Fruit fly (Drosophila melanogaster) whole organism, prepupa: ENCODE measurements around the gene CG7656.

Source experiments
- Blimp-1 ChIP-seq: fragments of 200-800 bp; sonication (Bioruptor generic); optimal IDR thresholded peaks from 3 replicates; lab custom pipeline; 2017; ENCODE audit warnings: missing biosample characterization, missing genetic modification characterization, mild to moderate bottlenecking, moderate library complexity, missing genetic modification reagents
- CG10669 ChIP-seq: fragments of 200-800 bp; sonication (Bioruptor generic); optimal IDR thresholded peaks from 3 replicates; lab custom pipeline; 2018; ENCODE audit warnings: missing biosample characterization, mild to moderate bottlenecking, missing genetic modification characterization, moderate library complexity
- CG11294 ChIP-seq: fragments of 200-800 bp; sonication (Bioruptor generic); IDR thresholded peaks from 2 replicates; pipeline ENCODE4 v1.3.6; 2022; ENCODE audit warnings: missing biosample characterization, missing genetic modification characterization
- CG11762 ChIP-seq: fragments of 200-800 bp; sonication (Bioruptor generic); optimal IDR thresholded peaks from 3 replicates; lab custom pipeline; 2016; ENCODE audit warnings: missing biosample characterization, missing genetic modification characterization; ENCODE audit not compliant: insufficient read depth
- CG11902 ChIP-seq: fragments of 200-800 bp; sonication (Bioruptor generic); optimal IDR thresholded peaks from 3 replicates; lab custom pipeline; 2016; ENCODE audit warnings: missing biosample characterization, missing genetic modification characterization
- CG15336 ChIP-seq: fragments of 200-800 bp; sonication (Bioruptor generic); IDR thresholded peaks from 2 replicates; pipeline ENCODE4 v1.3.6; 2022; ENCODE audit warnings: missing biosample characterization, missing genetic modification characterization
- CG1621 ChIP-seq: fragments of 200-800 bp; sonication (Bioruptor generic); optimal IDR thresholded peaks from 3 replicates; lab custom pipeline; 2018; ENCODE audit warnings: missing biosample characterization, mild to moderate bottlenecking, missing genetic modification characterization
- CG16779 ChIP-seq: fragments of 200-800 bp; sonication (Bioruptor generic); optimal IDR thresholded peaks from 3 replicates; lab custom pipeline; 2017; ENCODE audit warnings: missing biosample characterization, mild to moderate bottlenecking, missing genetic modification characterization
- CG31627 ChIP-seq: fragments of 200-800 bp; sonication (Bioruptor generic); optimal IDR thresholded peaks from 3 replicates; lab custom pipeline; 2016; ENCODE audit warnings: missing biosample characterization, missing genetic modification characterization
- CG32006 ChIP-seq: fragments of 200-800 bp; sonication (Bioruptor generic); optimal IDR thresholded peaks from 3 replicates; lab custom pipeline; 2017; ENCODE audit warnings: missing biosample characterization, mild to moderate bottlenecking, missing genetic modification characterization
- CG34406 ChIP-seq: fragments of 200-800 bp; sonication (Bioruptor generic); optimal IDR thresholded peaks from 3 replicates; lab custom pipeline; 2016; ENCODE audit warnings: missing biosample characterization, missing genetic modification characterization
- CG3919 ChIP-seq: fragments of 200-800 bp; sonication (Bioruptor generic); optimal IDR thresholded peaks from 3 replicates; lab custom pipeline; 2016; ENCODE audit warnings: missing biosample characterization, missing genetic modification characterization
- CG4318 ChIP-seq: fragments of 200-800 bp; sonication (Bioruptor generic); optimal IDR thresholded peaks from 3 replicates; lab custom pipeline; 2017; ENCODE audit warnings: missing biosample characterization, mild to moderate bottlenecking, missing genetic modification characterization
- CG6163 ChIP-seq: fragments of 200-800 bp; sonication (Bioruptor generic); IDR thresholded peaks from 3 replicates; pipeline ENCODE4 v1.3.6; 2022; ENCODE audit warnings: missing biosample characterization, missing genetic modification characterization
- CG6276 ChIP-seq: fragments of 200-800 bp; sonication (Bioruptor generic); optimal IDR thresholded peaks from 2 replicates; lab custom pipeline; 2017; ENCODE audit warnings: missing biosample characterization, mild to moderate bottlenecking, missing genetic modification characterization
- CG6792 ChIP-seq: fragments of 200-800 bp; sonication (Bioruptor generic); optimal IDR thresholded peaks from 3 replicates; lab custom pipeline; 2016; ENCODE audit warnings: missing biosample characterization, missing genetic modification characterization
- CG6854 ChIP-seq: fragments of 200-800 bp; sonication (Bioruptor generic); optimal IDR thresholded peaks from 2 replicates; lab custom pipeline; 2017; ENCODE audit warnings: missing biosample characterization, mild to moderate bottlenecking, missing genetic modification characterization
- CG8119 ChIP-seq: fragments of 200-800 bp; sonication (Bioruptor generic); IDR thresholded peaks from 3 replicates; pipeline ENCODE4 v1.3.6; 2022; ENCODE audit warnings: missing biosample characterization, missing genetic modification characterization
- CG8632 ChIP-seq: fragments of 200-800 bp; sonication (Bioruptor generic); optimal IDR thresholded peaks from 3 replicates; lab custom pipeline; 2016; ENCODE audit warnings: missing biosample characterization, missing genetic modification characterization
- Eip78C ChIP-seq: fragments of 200-800 bp; sonication (Bioruptor generic); peaks from one replicate; lab custom pipeline; 2016; ENCODE audit warnings: missing biosample characterization, missing genetic modification characterization
- Eip93F ChIP-seq: fragments of 200-800 bp; sonication (Bioruptor generic); optimal IDR thresholded peaks from 2 replicates; lab custom pipeline; 2016; ENCODE audit warnings: missing biosample characterization, mild to moderate bottlenecking, missing genetic modification characterization
- Ets96B ChIP-seq: fragments of 200-800 bp; optimal IDR thresholded peaks from 2 replicates; lab custom pipeline; 2019; ENCODE audit warnings: missing biosample characterization, mild to moderate bottlenecking, missing genetic modification characterization, moderate library complexity
- Hr38 ChIP-seq: sonication (Bioruptor generic); optimal IDR thresholded peaks from 2 replicates; lab custom pipeline; 2016; ENCODE audit warnings: missing biosample characterization, missing genetic modification characterization
- Hr4 ChIP-seq: fragments of 200-800 bp; sonication (Bioruptor generic); optimal IDR thresholded peaks from 3 replicates; lab custom pipeline; 2016; ENCODE audit warnings: missing biosample characterization, missing genetic modification characterization
- Lpt ChIP-seq: fragments of 200-800 bp; sonication (Bioruptor generic); optimal IDR thresholded peaks from 3 replicates; lab custom pipeline; 2016; ENCODE audit warnings: missing biosample characterization, missing genetic modification characterization
- Met ChIP-seq: fragments of 200-800 bp; sonication (Bioruptor generic); optimal IDR thresholded peaks from 3 replicates; lab custom pipeline; 2016; ENCODE audit warnings: missing biosample characterization, missing genetic modification characterization
- OdsH ChIP-seq: fragments of 200-800 bp; sonication (Bioruptor generic); optimal IDR thresholded peaks from 3 replicates; lab custom pipeline; 2016; ENCODE audit warnings: missing biosample characterization, missing genetic modification characterization
- Smox ChIP-seq: fragments of 200-800 bp; sonication (Bioruptor generic); optimal IDR thresholded peaks from 3 replicates; lab custom pipeline; 2016; ENCODE audit warnings: missing biosample characterization, missing genetic modification characterization
- Sox14 ChIP-seq: fragments of 200-800 bp; sonication (Bioruptor generic); optimal IDR thresholded peaks from 3 replicates; lab custom pipeline; 2016; ENCODE audit warnings: missing biosample characterization, missing genetic modification characterization
- Sox15 ChIP-seq: fragments of 200-800 bp; sonication (Bioruptor generic); optimal IDR thresholded peaks from 3 replicates; lab custom pipeline; 2016; ENCODE audit warnings: missing biosample characterization, missing genetic modification characterization
- achi ChIP-seq: fragments of 200-800 bp; sonication (Bioruptor generic); optimal IDR thresholded peaks from 3 replicates; lab custom pipeline; 2016; ENCODE audit warnings: missing biosample characterization, missing genetic modification characterization
- cyc ChIP-seq: fragments of 200-800 bp; sonication (Bioruptor generic); optimal IDR thresholded peaks from 3 replicates; lab custom pipeline; 2016; ENCODE audit warnings: missing biosample characterization, missing genetic modification characterization
- dac ChIP-seq: fragments of 200-800 bp; sonication (Bioruptor generic); optimal IDR thresholded peaks from 2 replicates; lab custom pipeline; 2017; ENCODE audit warnings: missing biosample characterization, mild to moderate bottlenecking, missing genetic modification characterization
- dsx ChIP-seq: fragments of 200-800 bp; optimal IDR thresholded peaks from 3 replicates; lab custom pipeline; 2019; ENCODE audit warnings: missing biosample characterization, mild to moderate bottlenecking, missing genetic modification characterization, moderate library complexity; ENCODE audit not compliant: poor library complexity, severe bottlenecking
- eg ChIP-seq: fragments of 200-800 bp; sonication (Bioruptor generic); IDR thresholded peaks from 3 replicates; pipeline ENCODE4 v1.3.6; 2022; ENCODE audit warnings: missing biosample characterization, missing genetic modification characterization
- esn ChIP-seq: fragments of 200-800 bp; sonication (Bioruptor generic); optimal IDR thresholded peaks from 2 replicates; lab custom pipeline; 2016; ENCODE audit warnings: missing biosample characterization, mild to moderate bottlenecking, missing genetic modification characterization, moderate library complexity
- fd59A ChIP-seq: fragments of 200-800 bp; sonication (Bioruptor generic); optimal IDR thresholded peaks from 2 replicates; lab custom pipeline; 2017; ENCODE audit warnings: missing biosample characterization, mild to moderate bottlenecking, missing genetic modification characterization, missing genetic modification reagents
- fd85E ChIP-seq: fragments of 200-800 bp; sonication (Bioruptor generic); optimal IDR thresholded peaks from 3 replicates; lab custom pipeline; 2016; ENCODE audit warnings: missing biosample characterization, missing genetic modification characterization
- fkh ChIP-seq: fragments of 200-800 bp; sonication (Bioruptor generic); optimal IDR thresholded peaks from 3 replicates; lab custom pipeline; 2017; ENCODE audit warnings: missing biosample characterization, mild to moderate bottlenecking, missing genetic modification characterization, moderate library complexity
- net ChIP-seq: fragments of 200-800 bp; sonication (Bioruptor generic); optimal IDR thresholded peaks from 3 replicates; lab custom pipeline; 2016; ENCODE audit warnings: missing biosample characterization, missing genetic modification characterization
- pdm3 ChIP-seq: fragments of 200-800 bp; sonication (Bioruptor generic); optimal IDR thresholded peaks from 3 replicates; lab custom pipeline; 2016; ENCODE audit warnings: missing biosample characterization, missing genetic modification characterization
- spab ChIP-seq: fragments of 200-800 bp; sonication (Bioruptor generic); optimal IDR thresholded peaks from 2 replicates; lab custom pipeline; 2017; ENCODE audit warnings: missing biosample characterization, mild to moderate bottlenecking, missing genetic modification characterization, missing genetic modification reagents
- ss ChIP-seq, 2 experiments: fragments of 200-800 bp; sonication (Bioruptor generic); optimal IDR thresholded peaks; 2 replicates in 1 of 2; 3 replicates in 1 of 2; lab custom pipeline; 2017 to 2018; ENCODE audit warnings: mild to moderate bottlenecking in 2 of 2, missing biosample characterization in 2 of 2, missing genetic modification characterization in 2 of 2, moderate library complexity in 1 of 2
- svp ChIP-seq: fragments of 200-800 bp; sonication (Bioruptor generic); peaks from one replicate; lab custom pipeline; 2016; ENCODE audit warnings: missing biosample characterization, missing genetic modification characterization

CG7656 gene

DNA sequence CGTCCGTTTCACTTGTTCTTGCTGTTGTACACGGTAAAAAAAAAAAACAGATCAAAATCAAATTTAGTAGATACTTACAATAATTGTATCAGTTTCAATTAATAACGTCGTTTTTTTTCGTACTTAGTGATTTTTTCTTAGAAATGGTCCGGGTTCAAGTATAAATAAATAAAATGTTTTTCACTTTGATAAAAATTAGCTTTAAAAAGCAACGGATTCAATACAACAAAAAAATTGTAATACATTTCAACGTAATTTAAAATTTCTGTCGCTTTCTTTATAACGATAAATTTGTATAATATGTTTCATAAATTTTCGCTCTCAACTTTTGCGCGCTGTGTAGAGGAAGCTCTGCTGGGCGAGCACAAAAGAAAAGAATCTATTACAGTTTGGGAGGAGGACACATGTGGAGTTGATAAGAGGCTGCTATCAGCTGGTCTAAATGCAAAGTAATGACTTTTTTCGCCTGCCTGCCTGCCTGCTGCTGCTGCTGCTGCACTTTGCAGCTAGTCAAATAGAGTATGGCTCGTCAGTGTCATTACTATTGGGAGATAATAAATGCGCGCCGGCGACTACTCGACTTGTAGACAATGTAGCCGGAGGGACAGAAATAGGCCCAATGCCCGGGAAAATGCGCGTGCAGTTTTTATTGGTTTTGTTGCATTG, 49.9 kb downstream of the CG7656 start (continued):
- TF ChIP-seq OdsH (GFP tag; lab: Kevin White, UChicago) (peak; percentile 73), CG6276 (GFP tag; lab: Kevin White, UChicago) (peak; percentile 79), Sox14 (GFP tag; lab: Kevin White, UChicago) (peak; percentile 71), CG34406 (GFP tag; lab: Kevin White, UChicago) (peak; percentile 48), CG8632 (peak; percentile 29), spab (GFP tag; lab: Kevin White, UChicago) (peak; percentile 60), CG16779 (tag; lab: Kevin White, UChicago) (peak; percentile 30), esn (peak; percentile 46), CG3919 (GFP tag; lab: Kevin White, UChicago) (peak; percentile 45), achi (peak; percentile 76), CG15336 (GFP tag; lab: Robert Waterston, UW) (peak; percentile 79), Blimp-1 (GFP tag; lab: Kevin White, UChicago) (no peak), dac (GFP tag; lab: Kevin White, UChicago) (peak; percentile 41), fkh (GFP tag; lab: Kevin White, UChicago) (no peak), Sox15 (peak; percentile 35), CG10669 (peak; percentile 57), CG11294 (GFP tag; lab: Robert Waterston, UW) (peak; percentile 42; the same call in 1 of the 2 replicates), pdm3 (GFP tag; lab: Kevin White, UChicago) (peak; percentile 68), CG11902 (peak; percentile 5), Eip93F (no peak), Ets96B (tag; lab: Kevin White, UChicago) (peak; percentile 62)
- TF ChIP-seq, all 60 proteins: peak for 49

- TF ChIP-seq net (GFP tag; lab: Kevin White, UChicago) = no peak
- TF ChIP-seq CG8119 (GFP tag; lab: Robert Waterston, UW) = no peak
- peak; percentile 71 for TF ChIP-seq svp (GFP tag; lab: Kevin White, UChicago)
- TF ChIP-seq fd85E (GFP tag; lab: Kevin White, UChicago) = no peak
These were observed 51.4 kb downstream of the CG7656 start for dm6 chr3L:15536550-15536949.

DNA sequence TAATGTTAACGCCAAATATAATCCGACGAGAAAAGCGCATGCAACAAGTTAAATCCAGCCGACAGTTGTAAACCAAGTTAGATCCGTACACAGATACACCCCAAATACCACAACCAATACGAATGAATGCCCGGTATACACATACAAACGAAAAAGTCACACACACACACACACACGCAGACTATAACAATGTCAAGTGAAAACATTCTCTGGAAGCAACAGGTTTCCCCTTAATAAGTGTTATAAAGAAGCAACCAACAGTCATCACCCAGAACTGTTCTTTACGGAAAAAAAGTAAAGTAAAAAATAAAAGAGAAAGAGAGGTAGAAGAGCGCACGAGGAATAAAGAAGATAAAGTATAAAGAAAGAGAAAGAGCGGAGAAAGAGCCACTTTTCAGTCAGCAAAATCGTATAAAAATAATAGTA, 52.2 kb downstream of the CG7656 start:
- TF ChIP-seq svp (GFP tag; lab: Kevin White, UChicago) (no peak), CG11902 (no peak), Eip78C (peak; percentile 29), ss (GFP tag; optimal IDR thresholded peaks at IDR 0.05; lab: Kevin White, UChicago) (peak in 1 of 2 experiments; percentile 49), esn (no peak), Lpt (GFP tag; lab: Kevin White, UChicago) (no peak), Blimp-1 (GFP tag; lab: Kevin White, UChicago) (peak; percentile 8), CG34406 (GFP tag; lab: Kevin White, UChicago) (no peak), Sox15 (no peak), cyc (no peak), CG6163 (GFP tag; lab: Robert Waterston, UW) (peak; percentile 7; the same call in 1 of the 3 replicates), CG31627 (GFP tag; lab: Kevin White, UChicago) (no peak), CG16779 (tag; lab: Kevin White, UChicago) (no peak), CG11762 (GFP tag; lab: Kevin White, UChicago) (no peak), dsx (GFP tag; lab: Kevin White, UChicago) (peak; percentile 83), Smox (GFP tag; lab: Kevin White, UChicago) (no peak), Sox14 (GFP tag; lab: Kevin White, UChicago) (no peak), CG1621 (peak; percentile 3), CG6854 (GFP tag; lab: Kevin White, UChicago) (no peak), Eip93F (peak; percentile 23), dac (GFP tag; lab: Kevin White, UChicago) (no peak), CG10669 (no peak), fd59A (no peak), CG32006 (no peak), pdm3 (GFP tag; lab: Kevin White, UChicago) (no peak), CG6792 (GFP tag; lab: Kevin White, UChicago) (no peak), fkh (GFP tag; lab: Kevin White, UChicago) (no peak), Met (GFP tag; lab: Kevin White, UChicago) (no peak), Hr38 (GFP tag; lab: Kevin White, UChicago) (no peak), achi (no peak), CG8119 (GFP tag; lab: Robert Waterston, UW) (0 out of 3 replicates have a peak, but pooled peaks have one; percentile 18), CG11294 (GFP tag; lab: Robert Waterston, UW) (no peak), CG4318 (GFP tag; lab: Kevin White, UChicago) (no peak), Hr4 (GFP tag; lab: Kevin White, UChicago) (no peak), CG15336 (GFP tag; lab: Robert Waterston, UW) (no peak), eg (GFP tag; lab: Robert Waterston, UW) (0 out of 3 replicates have a peak, but pooled peaks have one; percentile 8)
